Fruit fly (Drosophila melanogaster) whole organism, embryonic: Measurements from ENCODE around the gene Tomosyn.
A peak's percentile ranks its signal among the peaks of the same experiment; 100 is the strongest.

Source experiments
- Atf6 ChIP-seq: fragments of 200-800 bp; sonication (Bioruptor generic); IDR thresholded peaks from 2 replicates; pipeline ENCODE4 v1.3.6; 2022; ENCODE audit warnings: missing biosample characterization, missing genetic modification characterization
- BEAF-32 ChIP-seq: fragments of 200-800 bp; sonication (Bioruptor generic); optimal IDR thresholded peaks from 3 replicates; lab custom pipeline; 2017; ENCODE audit warnings: missing biosample characterization, missing genetic modification characterization, mild to moderate bottlenecking, moderate library complexity, missing genetic modification reagents
- Bdp1 ChIP-seq: fragments of 200-800 bp; sonication (Bioruptor generic); optimal IDR thresholded peaks from 3 replicates; lab custom pipeline; 2016; ENCODE audit warnings: missing biosample characterization, missing genetic modification characterization
- Bteb2 ChIP-seq: fragments of 200-800 bp; sonication (Bioruptor generic); optimal IDR thresholded peaks from 2 replicates; lab custom pipeline; 2016; ENCODE audit warnings: missing biosample characterization, missing genetic modification characterization
- CG10321 ChIP-seq: fragments of 200-800 bp; sonication (Bioruptor generic); IDR thresholded peaks from 2 replicates; pipeline ENCODE4 v1.3.6; 2022; ENCODE audit warnings: missing biosample characterization, missing genetic modification characterization
- CG10366 ChIP-seq: fragments of 200-800 bp; sonication (Bioruptor generic); IDR thresholded peaks from 2 replicates; pipeline ENCODE4 v1.3.6; 2022; ENCODE audit warnings: missing biosample characterization, missing genetic modification characterization
- CG10654 ChIP-seq: fragments of 200-800 bp; sonication (Bioruptor generic); optimal IDR thresholded peaks from 2 replicates; lab custom pipeline; 2016; ENCODE audit warnings: missing biosample characterization, missing genetic modification characterization
- CG11456 ChIP-seq: fragments of 200-800 bp; sonication (Bioruptor generic); IDR thresholded peaks from 3 replicates; pipeline ENCODE4 v1.3.6; 2022; ENCODE audit warnings: missing biosample characterization, missing genetic modification characterization
- CG11696 ChIP-seq: fragments of 200-800 bp; sonication (Bioruptor generic); IDR thresholded peaks from 2 replicates; pipeline ENCODE4 v1.3.6; 2022; ENCODE audit warnings: missing biosample characterization, missing genetic modification characterization
- CG12659 ChIP-seq: fragments of 200-800 bp; sonication (Bioruptor generic); optimal IDR thresholded peaks from 3 replicates; lab custom pipeline; 2017; ENCODE audit warnings: mild to moderate bottlenecking, missing biosample characterization, missing genetic modification reagents, missing genetic modification characterization
- CG13123 ChIP-seq: fragments of 200-800 bp; sonication (Bioruptor generic); optimal IDR thresholded peaks from 2 replicates; lab custom pipeline; 2016; ENCODE audit warnings: missing biosample characterization, missing genetic modification characterization
- CG14860 ChIP-seq: fragments of 200-800 bp; sonication (Bioruptor generic); IDR thresholded peaks from 3 replicates; pipeline ENCODE4 v1.3.6; 2022; ENCODE audit warnings: missing biosample characterization, missing genetic modification characterization; ENCODE audit not compliant: partially characterized antibody
- CG15073 ChIP-seq: fragments of 200-800 bp; sonication (Bioruptor generic); optimal IDR thresholded peaks from 2 replicates; lab custom pipeline; 2016; ENCODE audit warnings: missing biosample characterization, missing genetic modification characterization
- CG15514 ChIP-seq: fragments of 200-800 bp; sonication (Bioruptor generic); optimal IDR thresholded peaks from 3 replicates; lab custom pipeline; 2017; ENCODE audit warnings: missing biosample characterization, missing genetic modification characterization, mild to moderate bottlenecking, moderate library complexity, missing genetic modification reagents
- CG17359 ChIP-seq: fragments of 200-800 bp; sonication (Bioruptor generic); optimal IDR thresholded peaks from 3 replicates; lab custom pipeline; 2018; ENCODE audit warnings: missing biosample characterization, mild to moderate bottlenecking, missing genetic modification characterization, moderate library complexity
- CG18619 ChIP-seq: fragments of 200-800 bp; sonication (Bioruptor generic); optimal IDR thresholded peaks from 3 replicates; lab custom pipeline; 2017; ENCODE audit warnings: missing biosample characterization, mild to moderate bottlenecking, missing genetic modification characterization
- CG18764 ChIP-seq: fragments of 200-800 bp; sonication (Bioruptor generic); optimal IDR thresholded peaks from 3 replicates; lab custom pipeline; 2016; ENCODE audit warnings: missing biosample characterization, missing genetic modification characterization
- CG31441 ChIP-seq: fragments of 200-800 bp; sonication (Bioruptor generic); IDR thresholded peaks from 2 replicates; pipeline ENCODE4 v1.3.6; 2022; ENCODE audit warnings: missing biosample characterization, missing genetic modification characterization
- CG34224 ChIP-seq: fragments of 200-800 bp; sonication (Bioruptor generic); IDR thresholded peaks from 3 replicates; pipeline ENCODE4 v1.3.6; 2022; ENCODE audit warnings: missing biosample characterization, missing genetic modification characterization; ENCODE audit not compliant: partially characterized antibody
- CG4730 ChIP-seq: fragments of 200-800 bp; sonication (Bioruptor generic); IDR thresholded peaks from 2 replicates; pipeline ENCODE4 v1.3.6; 2022; ENCODE audit warnings: missing biosample characterization, missing genetic modification characterization
- CG5245 ChIP-seq: fragments of 200-800 bp; sonication (Bioruptor generic); optimal IDR thresholded peaks from 3 replicates; lab custom pipeline; 2016; ENCODE audit warnings: missing biosample characterization, missing genetic modification characterization
- E2f2 ChIP-seq: fragments of 200-800 bp; sonication (Bioruptor generic); IDR thresholded peaks from 2 replicates; pipeline ENCODE4 v1.3.6; 2022; ENCODE audit warnings: missing biosample characterization, missing genetic modification characterization
- Mes4 ChIP-seq: fragments of 200-800 bp; sonication (Bioruptor generic); optimal IDR thresholded peaks from 2 replicates; lab custom pipeline; 2016; ENCODE audit warnings: missing biosample characterization, missing genetic modification characterization
- Mrtf ChIP-seq: fragments of 200-800 bp; sonication (Bioruptor generic); IDR thresholded peaks from 3 replicates; pipeline ENCODE4 v1.3.6; 2022; ENCODE audit warnings: missing biosample characterization, missing genetic modification characterization
- NFAT ChIP-seq: fragments of 200-800 bp; sonication (Bioruptor generic); IDR thresholded peaks from 2 replicates; pipeline ENCODE4 v1.3.6; 2022; ENCODE audit warnings: missing biosample characterization, missing genetic modification characterization
- NfI ChIP-seq: fragments of 200-800 bp; sonication (Bioruptor generic); optimal IDR thresholded peaks from 3 replicates; lab custom pipeline; 2018; ENCODE audit warnings: missing biosample characterization, mild to moderate bottlenecking, missing genetic modification characterization, moderate library complexity
- Pdp1 ChIP-seq, 2 experiments: fragments of 200-800 bp; sonication (Bioruptor generic); optimal IDR thresholded peaks; 3 replicates each; lab custom pipeline; 2016; ENCODE audit warnings: missing biosample characterization in 2 of 2, missing genetic modification characterization in 2 of 2, mild to moderate bottlenecking in 1 of 2, moderate library complexity in 1 of 2
- Side ChIP-seq: fragments of 200-800 bp; sonication (Bioruptor generic); optimal IDR thresholded peaks from 2 replicates; lab custom pipeline; 2016; ENCODE audit warnings: missing biosample characterization, missing genetic modification characterization
- Sox100B ChIP-seq: fragments of 200-800 bp; sonication (Bioruptor generic); optimal IDR thresholded peaks from 3 replicates; lab custom pipeline; 2018; ENCODE audit warnings: missing biosample characterization, mild to moderate bottlenecking, missing genetic modification characterization
- Usf ChIP-seq: fragments of 200-800 bp; sonication (Bioruptor generic); optimal IDR thresholded peaks from 2 replicates; lab custom pipeline; 2017; ENCODE audit warnings: missing genotype, missing biosample characterization, missing genetic modification characterization
- ab ChIP-seq: fragments of 200-800 bp; sonication (Bioruptor generic); optimal IDR thresholded peaks from 2 replicates; lab custom pipeline; 2016; ENCODE audit warnings: missing biosample characterization, missing genetic modification characterization
- al ChIP-seq: fragments of 200-800 bp; sonication (Bioruptor generic); IDR thresholded peaks from 2 replicates; pipeline ENCODE4 v1.3.6; 2022; ENCODE audit warnings: missing biosample characterization, missing genetic modification characterization
- az2 ChIP-seq: fragments of 200-800 bp; sonication (Bioruptor generic); optimal IDR thresholded peaks from 3 replicates; lab custom pipeline; 2016; ENCODE audit warnings: missing biosample characterization, missing genetic modification characterization
- bigmax ChIP-seq: fragments of 200-800 bp; sonication (Bioruptor generic); optimal IDR thresholded peaks from 2 replicates; lab custom pipeline; 2018; ENCODE audit warnings: missing biosample characterization, mild to moderate bottlenecking, missing genetic modification characterization
- bsh ChIP-seq, 2 experiments: fragments of 200-800 bp; sonication (Bioruptor generic); optimal IDR thresholded peaks; 2 replicates each; lab custom pipeline; 2017 to 2018; ENCODE audit warnings: mild to moderate bottlenecking in 2 of 2, missing biosample characterization in 2 of 2, missing genetic modification characterization in 2 of 2, moderate library complexity in 1 of 2
- cas ChIP-seq: fragments of 200-800 bp; sonication (Bioruptor generic); IDR thresholded peaks from 2 replicates; pipeline ENCODE4 v1.3.6; 2022; ENCODE audit warnings: missing biosample characterization, missing genetic modification characterization
- croc ChIP-seq: fragments of 200-800 bp; sonication (Bioruptor generic); conservative IDR thresholded peaks from 3 replicates; pipeline ENCODE4 v1.3.6; 2022; ENCODE audit warnings: missing biosample characterization, missing genetic modification characterization
- dimm ChIP-seq: fragments of 200-800 bp; sonication (Bioruptor generic); IDR thresholded peaks from 2 replicates; pipeline ENCODE4 v1.3.6; 2022; ENCODE audit warnings: missing biosample characterization, missing genetic modification characterization
- fd102C ChIP-seq: fragments of 200-800 bp; sonication (Bioruptor generic); optimal IDR thresholded peaks from 2 replicates; lab custom pipeline; 2018; ENCODE audit warnings: missing biosample characterization, mild to moderate bottlenecking, missing genetic modification characterization, moderate library complexity
- fru ChIP-seq: fragments of >200 bp; optimal IDR thresholded peaks from 2 replicates; lab custom pipeline; 2017
- ftz-f1 ChIP-seq: fragments of 200-800 bp; sonication (Bioruptor generic); optimal IDR thresholded peaks from 2 replicates; lab custom pipeline; 2016; ENCODE audit warnings: missing biosample characterization, missing genetic modification characterization
- lilli ChIP-seq: fragments of 200-800 bp; sonication (Bioruptor generic); optimal IDR thresholded peaks from 3 replicates; lab custom pipeline; 2016; ENCODE audit warnings: missing biosample characterization, missing genetic modification characterization
- mam ChIP-seq: fragments of 200-800 bp; sonication (Bioruptor generic); optimal IDR thresholded peaks from 3 replicates; lab custom pipeline; 2016; ENCODE audit warnings: missing biosample characterization, missing genetic modification characterization
- nerfin-2 ChIP-seq: fragments of 200-800 bp; sonication (Bioruptor generic); IDR thresholded peaks from 2 replicates; pipeline ENCODE4 v1.3.6; 2022; ENCODE audit warnings: missing biosample characterization, missing genetic modification characterization; ENCODE audit not compliant: partially characterized antibody
- pita ChIP-seq: fragments of 200-800 bp; sonication (Bioruptor generic); optimal IDR thresholded peaks from 2 replicates; lab custom pipeline; 2017; ENCODE audit warnings: missing biosample characterization, mild to moderate bottlenecking, missing genetic modification characterization
- pros ChIP-seq: fragments of 200-800 bp; sonication (Bioruptor generic); optimal IDR thresholded peaks from 3 replicates; lab custom pipeline; 2019; ENCODE audit warnings: missing biosample characterization, mild to moderate bottlenecking, missing genetic modification characterization, moderate library complexity
- pum ChIP-seq: fragments of 200-800 bp; sonication (Bioruptor generic); optimal IDR thresholded peaks from 2 replicates; lab custom pipeline; 2016; ENCODE audit warnings: missing biosample characterization, missing genetic modification characterization
- slou ChIP-seq: fragments of 200-800 bp; sonication (Bioruptor generic); optimal IDR thresholded peaks from 3 replicates; lab custom pipeline; 2016; ENCODE audit warnings: missing biosample characterization, missing genetic modification characterization
- tup ChIP-seq: fragments of 200-800 bp; sonication (Bioruptor generic); optimal IDR thresholded peaks from 2 replicates; lab custom pipeline; 2016; ENCODE audit warnings: missing biosample characterization, mild to moderate bottlenecking, missing genetic modification characterization, moderate library complexity

Gene Tomosyn

dm6 chrX:12669659-12670488 is 38.5 kb downstream of the Tomosyn start (continued):
- TF ChIP-seq mam (peak; percentile 66), CG11456 (GFP tag; lab: Robert Waterston, UW) (peak; percentile 74; the same call in 2 of the 3 replicates), Usf (peak; percentile 3), pros (GFP tag; lab: Kevin White, UChicago) (no peak), nerfin-2 (GFP tag; lab: Robert Waterston, UW) (no peak), slou (GFP tag; lab: Kevin White, UChicago) (peak; percentile 14), fd102C (GFP tag; lab: Kevin White, UChicago) (no peak), ftz-f1 (GFP tag; lab: Kevin White, UChicago) (no peak), CG31441 (GFP tag; lab: Robert Waterston, UW) (peak; percentile 49; the same call in 1 of the 2 replicates), CG12659 (peak; percentile 65), E2f2 (peak; percentile 31; the same call in 1 of the 2 replicates), CG15514 (GFP tag; lab: Kevin White, UChicago) (peak; percentile 48), pum (GFP tag; lab: Kevin White, UChicago) (peak; percentile 47), CG10366 (GFP tag; lab: Robert Waterston, UW) (peak; percentile 79), al (GFP tag; lab: Robert Waterston, UW) (peak; percentile 76), Mrtf (GFP tag; lab: Robert Waterston, UW) (peak; percentile 63; the same call in 2 of the 3 replicates), CG10654 (GFP tag; lab: Kevin White, UChicago) (peak; percentile 15), bsh (GFP tag; optimal IDR thresholded peaks at IDR 0.05; lab: Kevin White, UChicago) (peak; percentile 0 to 59), NFAT (GFP tag; lab: Robert Waterston, UW) (peak; percentile 80), bigmax (GFP tag; lab: Kevin White, UChicago) (no peak), Pdp1 (GFP tag; optimal IDR thresholded peaks at IDR 0.05; lab: Kevin White, UChicago) (peak; percentile 52 to 88), fru (lab: Kevin White, UChicago) (no peak), CG14860 (no peak), pita (no peak), Atf6 (GFP tag; lab: Robert Waterston, UW) (peak; percentile 68), CG11696 (GFP tag; lab: Robert Waterston, UW) (peak; percentile 36; the same call in 1 of the 2 replicates), CG17359 (tag; lab: Kevin White, UChicago) (peak; percentile 67), Sox100B (GFP tag; lab: Kevin White, UChicago) (peak; percentile 40), CG13123 (GFP tag; lab: Kevin White, UChicago) (peak; percentile 2), dimm (GFP tag; lab: Robert Waterston, UW) (no peak), az2 (GFP tag; lab: Kevin White, UChicago) (peak; percentile 58), CG15073 (GFP tag; lab: Kevin White, UChicago) (no peak), Bdp1 (GFP tag; lab: Kevin White, UChicago) (peak; percentile 40), croc (no peak; the same call in 2 of the 3 replicates), BEAF-32 (GFP tag; lab: Kevin White, UChicago) (no peak), CG18764 (GFP tag; lab: Kevin White, UChicago) (peak; percentile 22), NfI (GFP tag; lab: Kevin White, UChicago) (peak; percentile 73), CG5245 (GFP tag; lab: Kevin White, UChicago) (peak; percentile 46), cas (peak; percentile 43; the same call in 1 of the 2 replicates), tup (no peak), ab (peak; percentile 68), Bteb2 (peak; percentile 59), CG4730 (GFP tag; lab: Robert Waterston, UW) (peak; percentile 49; the same call in 1 of the 2 replicates), CG10321 (GFP tag; lab: Robert Waterston, UW) (no peak), Side (GFP tag; lab: Kevin White, UChicago) (peak; percentile 70), CG18619 (peak; percentile 44), lilli (GFP tag; lab: Kevin White, UChicago) (peak; percentile 80), CG34224 (no peak), Mes4 (GFP tag; lab: Kevin White, UChicago) (peak; percentile 45)
